Worm (Caenorhabditis elegans) whole organism, late embryonic: Measurements from ENCODE around the gene pitp-1.

ENCODE experiments used
- F13H6.1 ChIP-seq: sonication (generic microtip); optimal IDR thresholded peaks from 2 replicates; lab custom pipeline; 2016; ENCODE audit warnings: missing genetic modification characterization, missing compliant biosample characterization
- K02D7.2 ChIP-seq: sonication (generic microtip); optimal IDR thresholded peaks from 2 replicates; lab custom pipeline; 2017; ENCODE audit warnings: mild to moderate bottlenecking, missing genetic modification characterization, missing compliant biosample characterization
- T23F11.4 ChIP-seq: fragments of 200-800 bp; sonication (Bioruptor generic); optimal IDR thresholded peaks from 2 replicates; lab custom pipeline; 2018; ENCODE audit warnings: mild to moderate bottlenecking, missing genetic modification characterization, missing compliant biosample characterization
- ahr-1 ChIP-seq: sonication (generic microtip); optimal IDR thresholded peaks from 2 replicates; lab custom pipeline; 2016; ENCODE audit warnings: missing genetic modification characterization, missing compliant biosample characterization
- ceh-19 ChIP-seq: fragments of 200-800 bp; sonication (Bioruptor generic); optimal IDR thresholded peaks from 2 replicates; lab custom pipeline; 2018; ENCODE audit warnings: mild to moderate bottlenecking, missing genetic modification characterization, missing compliant biosample characterization
- ceh-2 ChIP-seq: sonication (generic microtip); optimal IDR thresholded peaks from 2 replicates; lab custom pipeline; 2016; ENCODE audit warnings: missing genotype, missing genetic modification characterization, missing compliant biosample characterization
- ceh-24 ChIP-seq: sonication (generic microtip); optimal IDR thresholded peaks from 2 replicates; lab custom pipeline; 2016; ENCODE audit warnings: mild to moderate bottlenecking, missing genetic modification characterization, missing compliant biosample characterization
- ceh-31 ChIP-seq: sonication (generic microtip); optimal IDR thresholded peaks from 2 replicates; lab custom pipeline; 2016; ENCODE audit warnings: missing genetic modification characterization, missing compliant biosample characterization
- ceh-34 ChIP-seq: sonication (generic microtip); optimal IDR thresholded peaks from 2 replicates; lab custom pipeline; 2016; ENCODE audit warnings: mild to moderate bottlenecking, missing genetic modification characterization, missing compliant biosample characterization
- ceh-45 ChIP-seq: fragments of 200-800 bp; sonication (Bioruptor generic); IDR thresholded peaks from 2 replicates; pipeline ENCODE4 v1.3.6; 2022; ENCODE audit warnings: missing genetic modification reagents, missing genetic modification characterization, missing compliant biosample characterization
- ceh-9 ChIP-seq: sonication (generic microtip); optimal IDR thresholded peaks from 2 replicates; lab custom pipeline; 2016; ENCODE audit warnings: mild to moderate bottlenecking, missing genetic modification characterization, inconsistent platforms, missing compliant biosample characterization
- che-1 ChIP-seq: sonication (generic microtip); optimal IDR thresholded peaks from 2 replicates; lab custom pipeline; 2016; ENCODE audit warnings: mild to moderate bottlenecking, missing genetic modification characterization, missing compliant biosample characterization
- dmd-4 ChIP-seq: sonication (generic microtip); optimal IDR thresholded peaks from 2 replicates; lab custom pipeline; 2016; ENCODE audit warnings: borderline replicate concordance, missing genetic modification characterization, missing compliant biosample characterization
- elt-2 ChIP-seq: sonication (generic microtip); optimal IDR thresholded peaks from 2 replicates; lab custom pipeline; 2016; ENCODE audit warnings: missing genetic modification reagents, missing genetic modification characterization, missing compliant biosample characterization
- eyg-1 ChIP-seq: sonication (generic microtip); optimal IDR thresholded peaks from 2 replicates; lab custom pipeline; 2016; ENCODE audit warnings: missing genotype, missing genetic modification characterization, missing compliant biosample characterization
- fkh-6 ChIP-seq: sonication (generic microtip); optimal IDR thresholded peaks from 2 replicates; lab custom pipeline; 2016; ENCODE audit warnings: missing genetic modification characterization, missing compliant biosample characterization
- gmeb-2 ChIP-seq: sonication (generic microtip); optimal IDR thresholded peaks from 2 replicates; lab custom pipeline; 2016; ENCODE audit warnings: missing genetic modification characterization, inconsistent platforms, missing compliant biosample characterization
- hlh-13 ChIP-seq: fragments of 200-800 bp; sonication (Bioruptor generic); optimal IDR thresholded peaks from 2 replicates; lab custom pipeline; 2018; ENCODE audit warnings: mild to moderate bottlenecking, missing genetic modification characterization, missing compliant biosample characterization
- hlh-6 ChIP-seq: sonication (generic microtip); optimal IDR thresholded peaks from 2 replicates; lab custom pipeline; 2016; ENCODE audit warnings: missing genotype, missing genetic modification characterization, missing compliant biosample characterization
- hlh-8 ChIP-seq: sonication (generic microtip); optimal IDR thresholded peaks from 2 replicates; lab custom pipeline; 2016; ENCODE audit warnings: missing genotype, missing genetic modification characterization, missing compliant biosample characterization
- madf-2 ChIP-seq: sonication (generic microtip); optimal IDR thresholded peaks from 2 replicates; lab custom pipeline; 2017; ENCODE audit warnings: missing genetic modification characterization, missing compliant biosample characterization
- nfya-1 ChIP-seq: sonication (generic microtip); optimal IDR thresholded peaks from 2 replicates; lab custom pipeline; 2017; ENCODE audit warnings: missing genetic modification characterization, mild to moderate bottlenecking, missing compliant biosample characterization, antibody characterized with exemption, moderate library complexity
- nhr-11 ChIP-seq: fragments of 150-350 bp; optimal IDR thresholded peaks from 2 replicates; lab custom pipeline; 2014; ENCODE audit warnings: missing biosample characterization, missing genetic modification characterization
- nhr-232 ChIP-seq: sonication (generic microtip); optimal IDR thresholded peaks from 2 replicates; lab custom pipeline; 2016; ENCODE audit warnings: missing genetic modification characterization, missing compliant biosample characterization
- npax-4 ChIP-seq: sonication (generic microtip); optimal IDR thresholded peaks from 2 replicates; lab custom pipeline; 2016; ENCODE audit warnings: missing genetic modification characterization, missing compliant biosample characterization
- odd-2 ChIP-seq: sonication (generic microtip); optimal IDR thresholded peaks from 2 replicates; lab custom pipeline; 2017; ENCODE audit warnings: antibody characterized with exemption, mild to moderate bottlenecking, missing genetic modification characterization, missing compliant biosample characterization
- pat-9 ChIP-seq: fragments of 200-800 bp; sonication (Bioruptor generic); optimal IDR thresholded peaks from 2 replicates; lab custom pipeline; 2018; ENCODE audit warnings: mild to moderate bottlenecking, missing genetic modification characterization, moderate library complexity, missing compliant biosample characterization
- pax-1 ChIP-seq: fragments of 150-350 bp; optimal IDR thresholded peaks from 2 replicates; lab custom pipeline; 2014; ENCODE audit warnings: missing biosample characterization, missing genetic modification characterization
- pqm-1 ChIP-seq: sonication (generic microtip); optimal IDR thresholded peaks from 2 replicates; lab custom pipeline; 2016; ENCODE audit warnings: missing genetic modification characterization, missing compliant biosample characterization
- ref-2 ChIP-seq: sonication (generic microtip); optimal IDR thresholded peaks from 2 replicates; lab custom pipeline; 2016; ENCODE audit warnings: missing genetic modification characterization, missing compliant biosample characterization
- sdc-2 ChIP-seq: sonication (generic microtip); optimal IDR thresholded peaks from 2 replicates; lab custom pipeline; 2016; ENCODE audit warnings: missing genotype, missing genetic modification characterization, missing compliant biosample characterization
- sox-4 ChIP-seq: sonication (generic microtip); optimal IDR thresholded peaks from 2 replicates; lab custom pipeline; 2017; ENCODE audit warnings: mild to moderate bottlenecking, missing genetic modification characterization, inconsistent platforms, missing compliant biosample characterization
- tbx-2 ChIP-seq: sonication (generic microtip); optimal IDR thresholded peaks from 2 replicates; lab custom pipeline; 2016; ENCODE audit warnings: missing genetic modification characterization, missing compliant biosample characterization
- ttx-3 ChIP-seq: sonication (generic microtip); optimal IDR thresholded peaks from 2 replicates; lab custom pipeline; 2016; ENCODE audit warnings: missing genetic modification reagents, missing genetic modification characterization, missing compliant biosample characterization
- unc-3 ChIP-seq, 2 experiments: fragments of 200-800 bp in 1 of 2; sonication (Bioruptor generic) in 1 of 2; sonication (generic microtip) in 1 of 2; conservative IDR thresholded peaks in 1 of 2; optimal IDR thresholded peaks in 1 of 2; 2 replicates each; pipeline versions ENCODE4 v1.3.6 to Lab custom; 2016 to 2022; ENCODE audit warnings: missing compliant biosample characterization in 2 of 2, missing genetic modification characterization in 2 of 2, missing genetic modification reagents in 1 of 2
- unc-42 ChIP-seq: sonication (generic microtip); optimal IDR thresholded peaks from 2 replicates; lab custom pipeline; 2016; ENCODE audit warnings: missing genotype, missing genetic modification characterization, missing compliant biosample characterization
- zip-5 ChIP-seq: sonication (generic microtip); optimal IDR thresholded peaks from 2 replicates; lab custom pipeline; 2016; ENCODE audit warnings: missing genetic modification characterization, missing compliant biosample characterization

pitp-1 gene

DNA sequence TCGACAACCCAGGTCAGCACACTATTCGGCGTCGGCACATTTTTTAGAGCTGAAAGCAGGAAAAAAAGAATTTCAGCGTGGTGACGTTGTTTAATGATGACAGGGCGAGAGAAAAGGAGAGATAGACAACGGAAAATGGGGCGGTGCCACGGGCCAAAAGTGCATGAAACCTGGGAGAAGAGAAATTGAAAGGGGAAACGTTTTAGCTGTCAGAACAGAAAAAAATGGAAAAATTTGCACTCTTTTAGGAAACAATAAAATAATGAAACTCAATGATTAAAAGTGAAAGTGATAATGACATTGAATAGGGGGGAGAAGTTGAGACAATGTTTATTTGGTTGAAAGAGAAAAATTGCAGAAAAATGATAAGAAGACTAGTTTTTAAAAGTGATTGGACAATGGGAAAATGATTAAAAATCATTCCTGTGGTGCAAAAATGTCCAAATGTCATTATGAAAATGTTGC, at the start of gene pitp-1:
Gene pitp-1 (minus strand): TSS at position 51 of the 465 bp plus-strand sequence.
- TF ChIP-seq nhr-11 (tag; lab: Kevin White, UChicago) (no peak), ref-2 (tag; lab: Kevin White, UChicago) (no peak), unc-42 (tag; lab: Kevin White, UChicago) (no peak), pax-1 (tag; lab: Kevin White, UChicago) (no peak), zip-5 (no peak), pat-9 (tag; lab: Kevin White, UChicago) (no peak), F13H6.1 (no peak), unc-3 (GFP tag; conservative IDR thresholded peaks at IDR 0.05; lab: Robert Waterston, UW) (no peak), unc-3 (tag; optimal IDR thresholded peaks at IDR 0.05; lab: Kevin White, UChicago) (no peak), ceh-2 (no peak), tbx-2 (tag; lab: Kevin White, UChicago) (no peak), ceh-9 (tag; lab: Kevin White, UChicago) (no peak)

- TF ChIP-seq pat-9 (tag; lab: Kevin White, UChicago) (no peak), ceh-24 (tag; lab: Kevin White, UChicago) (no peak), fkh-6 (tag; lab: Kevin White, UChicago) (no peak), ttx-3 (tag; lab: Kevin White, UChicago) (no peak), madf-2 (tag; lab: Kevin White, UChicago) (no peak), ceh-34 (no peak), sdc-2 (no peak), T23F11.4 (GFP tag; lab: Kevin White, UChicago) (no peak), elt-2 (tag; lab: Kevin White, UChicago) (no peak), unc-42 (tag; lab: Kevin White, UChicago) (no peak), ahr-1 (tag; lab: Kevin White, UChicago) (no peak), ref-2 (tag; lab: Kevin White, UChicago) (no peak), npax-4 (tag; lab: Kevin White, UChicago) (no peak)
- TF ChIP-seq, all 69 proteins: peak for 0
Measured at ce11 chrIII:3573281-3573680, 43.7 kb upstream of the pitp-1 start, which contains the start of gene nhr-6. Gene nhr-6 (plus strand): TSS chrIII:3573581.

ce11 chrIII:3571371-3571902, 41.8 kb upstream of the pitp-1 start:
- TF ChIP-seq ceh-31 (tag; lab: Kevin White, UChicago), result no peak
- no peak for TF ChIP-seq ceh-2
- peak; percentile 70 for TF ChIP-seq elt-2 (tag; lab: Kevin White, UChicago)
- TF ChIP-seq, all 69 proteins: peak for 1

ce11 chrIII:3569763-3570162, 40.2 kb upstream of the pitp-1 start:
- no peak for TF ChIP-seq eyg-1 (tag; lab: Kevin White, UChicago)
- TF ChIP-seq gmeb-2 (tag; lab: Kevin White, UChicago), result no peak
- no peak for TF ChIP-seq ceh-2
- no peak for TF ChIP-seq che-1
- TF ChIP-seq ceh-45 (GFP tag; lab: Robert Waterston, UW), result no peak

DNA sequence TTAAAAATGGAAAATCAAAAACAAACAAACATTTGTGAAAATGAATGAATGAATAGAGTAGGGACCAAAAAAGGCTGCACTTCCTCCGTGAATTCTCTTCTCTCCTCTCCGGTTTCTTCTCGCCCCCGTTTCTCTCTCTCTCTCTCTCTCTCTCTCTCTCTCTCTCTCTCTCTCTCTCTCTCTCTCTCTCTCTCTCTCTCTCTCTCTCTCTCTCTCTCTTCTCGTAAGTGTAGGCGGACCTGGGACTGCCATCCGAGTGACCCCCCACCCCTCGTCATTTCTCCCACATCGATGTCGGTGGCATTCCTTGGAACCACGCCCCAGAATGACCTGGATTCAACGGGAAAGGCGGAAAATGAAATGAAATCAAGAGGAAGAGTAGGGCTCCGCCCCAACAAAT, 37.2 kb upstream of the pitp-1 start:
- TF ChIP-seq odd-2 (tag; lab: Kevin White, UChicago) (no peak), K02D7.2 (tag; lab: Kevin White, UChicago) (no peak), ahr-1 (tag; lab: Kevin White, UChicago) (no peak), pqm-1 (no peak), hlh-8 (tag; lab: Kevin White, UChicago) (no peak), ceh-2 (no peak), dmd-4 (tag; lab: Kevin White, UChicago) (no peak), hlh-13 (GFP tag; lab: Kevin White, UChicago) (no peak), F13H6.1 (no peak), hlh-6 (tag; lab: Kevin White, UChicago) (no peak), ceh-19 (no peak), ceh-9 (tag; lab: Kevin White, UChicago) (no peak), nhr-232 (no peak), pax-1 (tag; lab: Kevin White, UChicago) (no peak), nfya-1 (tag; lab: Kevin White, UChicago) (no peak), sox-4 (tag; lab: Kevin White, UChicago) (no peak)
